Fruit fly (Drosophila melanogaster) whole organism, embryonic: ENCODE data around the gene CG12012.

ENCODE experiments used
- Bdp1 ChIP-seq: fragments of 200-800 bp; sonication (Bioruptor generic); optimal IDR thresholded peaks from 3 replicates; lab custom pipeline; 2016; ENCODE audit warnings: missing biosample characterization, missing genetic modification characterization
- BtbVII ChIP-seq: fragments of 200-800 bp; sonication (Bioruptor generic); optimal IDR thresholded peaks from 3 replicates; lab custom pipeline; 2017; ENCODE audit warnings: missing biosample characterization, mild to moderate bottlenecking, missing genetic modification characterization
- C15 ChIP-seq: fragments of 200-800 bp; sonication (Bioruptor generic); IDR thresholded peaks from 3 replicates; pipeline ENCODE4 v1.3.6; 2022; ENCODE audit warnings: missing biosample characterization, missing genetic modification characterization
- CG11696 ChIP-seq: fragments of 200-800 bp; sonication (Bioruptor generic); IDR thresholded peaks from 2 replicates; pipeline ENCODE4 v1.3.6; 2022; ENCODE audit warnings: missing biosample characterization, missing genetic modification characterization
- CG12744 ChIP-seq: fragments of 200-800 bp; sonication (Bioruptor generic); optimal IDR thresholded peaks from 2 replicates; lab custom pipeline; 2016; ENCODE audit warnings: missing biosample characterization, missing genetic modification characterization
- CG15011 ChIP-seq: fragments of 200-800 bp; sonication (Bioruptor generic); optimal IDR thresholded peaks from 3 replicates; lab custom pipeline; 2018; ENCODE audit warnings: missing biosample characterization, mild to moderate bottlenecking, missing genetic modification characterization
- CG15514 ChIP-seq: fragments of 200-800 bp; sonication (Bioruptor generic); optimal IDR thresholded peaks from 3 replicates; lab custom pipeline; 2017; ENCODE audit warnings: missing biosample characterization, missing genetic modification characterization, mild to moderate bottlenecking, moderate library complexity, missing genetic modification reagents
- CG15601 ChIP-seq: fragments of 200-800 bp; sonication (Bioruptor generic); optimal IDR thresholded peaks from 3 replicates; lab custom pipeline; 2019; ENCODE audit warnings: missing biosample characterization, mild to moderate bottlenecking, missing genetic modification characterization, moderate library complexity
- CG16815 ChIP-seq: fragments of 200-800 bp; sonication (Bioruptor generic); optimal IDR thresholded peaks from 3 replicates; lab custom pipeline; 2017; ENCODE audit warnings: missing biosample characterization, mild to moderate bottlenecking, missing genetic modification characterization
- CG2712 ChIP-seq: fragments of 200-800 bp; optimal IDR thresholded peaks from 3 replicates; lab custom pipeline; 2019; ENCODE audit warnings: missing biosample characterization, mild to moderate bottlenecking, missing genetic modification characterization, moderate library complexity
- CG31224 ChIP-seq: fragments of 200-800 bp; sonication (Bioruptor generic); IDR thresholded peaks from 2 replicates; pipeline ENCODE4 v1.3.6; 2022; ENCODE audit warnings: missing biosample characterization, missing genetic modification characterization
- CG3163 ChIP-seq: fragments of 200-800 bp; sonication (Bioruptor generic); optimal IDR thresholded peaks from 3 replicates; lab custom pipeline; 2016; ENCODE audit warnings: missing biosample characterization, missing genetic modification characterization
- CG32532 ChIP-seq: fragments of 200-800 bp; sonication (Bioruptor generic); IDR thresholded peaks from 2 replicates; pipeline ENCODE4 v1.3.6; 2022; ENCODE audit warnings: missing biosample characterization, missing genetic modification characterization
- CG3407 ChIP-seq: fragments of 200-800 bp; sonication (Bioruptor generic); optimal IDR thresholded peaks from 2 replicates; lab custom pipeline; 2018; ENCODE audit warnings: missing biosample characterization, mild to moderate bottlenecking, missing genetic modification characterization
- CG4707 ChIP-seq: fragments of 200-800 bp; sonication (Bioruptor generic); optimal IDR thresholded peaks from 2 replicates; lab custom pipeline; 2018; ENCODE audit warnings: missing biosample characterization, mild to moderate bottlenecking, missing genetic modification characterization, moderate library complexity
- CG4730 ChIP-seq: fragments of 200-800 bp; sonication (Bioruptor generic); IDR thresholded peaks from 2 replicates; pipeline ENCODE4 v1.3.6; 2022; ENCODE audit warnings: missing biosample characterization, missing genetic modification characterization
- CG6683 ChIP-seq: fragments of 200-800 bp; sonication (Bioruptor generic); optimal IDR thresholded peaks from 2 replicates; lab custom pipeline; 2017; ENCODE audit warnings: missing biosample characterization, mild to moderate bottlenecking, missing genetic modification characterization, missing genetic modification reagents
- CG6689 ChIP-seq: fragments of 200-800 bp; sonication (Bioruptor generic); IDR thresholded peaks from 2 replicates; pipeline ENCODE4 v1.3.6; 2022; ENCODE audit warnings: missing biosample characterization, missing genetic modification characterization
- CG6813 ChIP-seq: fragments of 200-800 bp; sonication (Bioruptor generic); optimal IDR thresholded peaks from 2 replicates; lab custom pipeline; 2017; ENCODE audit warnings: missing biosample characterization, missing genetic modification characterization, mild to moderate bottlenecking, moderate library complexity, missing genetic modification reagents
- CG7745 ChIP-seq: fragments of 200-800 bp; sonication (Bioruptor generic); optimal IDR thresholded peaks from 2 replicates; lab custom pipeline; 2018; ENCODE audit warnings: missing biosample characterization, mild to moderate bottlenecking, missing genetic modification characterization, moderate library complexity
- CoRest ChIP-seq: fragments of 200-800 bp; sonication (Bioruptor generic); optimal IDR thresholded peaks from 3 replicates; lab custom pipeline; 2018; ENCODE audit warnings: missing biosample characterization, mild to moderate bottlenecking, missing genetic modification characterization, moderate library complexity
- Dek ChIP-seq: fragments of 200-800 bp; sonication (Bioruptor generic); optimal IDR thresholded peaks from 3 replicates; lab custom pipeline; 2019; ENCODE audit warnings: missing biosample characterization, mild to moderate bottlenecking, missing genetic modification characterization, moderate library complexity
- Dip3 ChIP-seq: fragments of 200-800 bp; sonication (Bioruptor generic); optimal IDR thresholded peaks from 3 replicates; lab custom pipeline; 2016; ENCODE audit warnings: missing biosample characterization, missing genetic modification characterization
- GATAe ChIP-seq: fragments of 200-800 bp; sonication (Bioruptor generic); conservative IDR thresholded peaks from 2 replicates; pipeline ENCODE4 v1.3.6; 2022; ENCODE audit warnings: missing biosample characterization, missing genetic modification characterization
- HLH3B ChIP-seq: fragments of 200-800 bp; sonication (Bioruptor generic); IDR thresholded peaks from 2 replicates; pipeline ENCODE4 v1.3.6; 2022; ENCODE audit warnings: missing biosample characterization, missing genetic modification characterization
- Hr39 ChIP-seq: fragments of >200 bp; optimal IDR thresholded peaks from 2 replicates; lab custom pipeline; 2017
- Med ChIP-seq: fragments of 200-800 bp; sonication (Bioruptor generic); peaks from one replicate; lab custom pipeline; 2016; ENCODE audit warnings: missing biosample characterization, missing genetic modification characterization, mild to moderate bottlenecking, inconsistent platforms, moderate library complexity
- NFAT ChIP-seq: fragments of 200-800 bp; sonication (Bioruptor generic); IDR thresholded peaks from 2 replicates; pipeline ENCODE4 v1.3.6; 2022; ENCODE audit warnings: missing biosample characterization, missing genetic modification characterization
- NK7.1 ChIP-seq: fragments of 200-800 bp; sonication (Bioruptor generic); optimal IDR thresholded peaks from 3 replicates; lab custom pipeline; 2016; ENCODE audit warnings: missing biosample characterization, missing genetic modification characterization
- Poxn ChIP-seq: fragments of 200-800 bp; sonication (Bioruptor generic); IDR thresholded peaks from 2 replicates; pipeline ENCODE4 v1.3.6; 2022; ENCODE audit warnings: missing biosample characterization, missing genetic modification characterization
- Six4 ChIP-seq: fragments of 200-800 bp; sonication (Bioruptor generic); optimal IDR thresholded peaks from 2 replicates; lab custom pipeline; 2016; ENCODE audit warnings: missing biosample characterization, missing genetic modification characterization
- Sry-δ ChIP-seq: fragments of 200-800 bp; sonication (Bioruptor generic); optimal IDR thresholded peaks from 2 replicates; lab custom pipeline; 2016; ENCODE audit warnings: missing biosample characterization, missing genetic modification characterization
- caup ChIP-seq: fragments of 200-800 bp; sonication (Bioruptor generic); optimal IDR thresholded peaks from 3 replicates; lab custom pipeline; 2017; ENCODE audit warnings: missing biosample characterization, mild to moderate bottlenecking, missing genetic modification characterization, moderate library complexity; ENCODE audit not compliant: severe bottlenecking
- dati ChIP-seq: fragments of 200-800 bp; sonication (Bioruptor generic); IDR thresholded peaks from 2 replicates; pipeline ENCODE4 v1.3.6; 2022; ENCODE audit warnings: missing biosample characterization, missing genetic modification characterization
- eve ChIP-seq, 2 experiments: fragments of >200 bp; optimal IDR thresholded peaks; 2 replicates each; lab custom pipeline; 2017; ENCODE audit warnings: missing biosample characterization in 2 of 2, missing genetic modification characterization in 2 of 2
- fd3F ChIP-seq: fragments of 200-800 bp; sonication (Bioruptor generic); optimal IDR thresholded peaks from 2 replicates; lab custom pipeline; 2018; ENCODE audit warnings: missing biosample characterization, mild to moderate bottlenecking, missing genetic modification characterization, moderate library complexity
- fd64A ChIP-seq: fragments of 200-800 bp; sonication (Bioruptor generic); optimal IDR thresholded peaks from 3 replicates; lab custom pipeline; 2018; ENCODE audit warnings: missing biosample characterization, mild to moderate bottlenecking, missing genetic modification characterization
- gsb ChIP-seq: fragments of 200-800 bp; sonication (Bioruptor generic); IDR thresholded peaks from 2 replicates; pipeline ENCODE4 v1.3.6; 2022; ENCODE audit warnings: missing biosample characterization, missing genetic modification characterization
- gsb-n ChIP-seq: fragments of 200-800 bp; sonication (Bioruptor generic); optimal IDR thresholded peaks from 3 replicates; lab custom pipeline; 2018; ENCODE audit warnings: missing biosample characterization, mild to moderate bottlenecking, missing genetic modification characterization
- knrl ChIP-seq: fragments of 200-800 bp; sonication (Bioruptor generic); IDR thresholded peaks from 3 replicates; pipeline ENCODE4 v1.3.6; 2022; ENCODE audit warnings: missing biosample characterization, missing genetic modification characterization; ENCODE audit not compliant: partially characterized antibody
- lilli ChIP-seq: fragments of 200-800 bp; sonication (Bioruptor generic); optimal IDR thresholded peaks from 3 replicates; lab custom pipeline; 2016; ENCODE audit warnings: missing biosample characterization, missing genetic modification characterization
- luna ChIP-seq: fragments of 200-800 bp; sonication (Bioruptor generic); optimal IDR thresholded peaks from 2 replicates; lab custom pipeline; 2016; ENCODE audit warnings: missing biosample characterization, missing genetic modification characterization
- mld ChIP-seq: fragments of 200-800 bp; sonication (Bioruptor generic); IDR thresholded peaks from 3 replicates; pipeline ENCODE4 v1.3.6; 2022; ENCODE audit warnings: missing biosample characterization, missing genetic modification characterization; ENCODE audit not compliant: partially characterized antibody
- pan ChIP-seq, 4 experiments: fragments of >200 bp in 3 of 4; fragments of 200-800 bp in 1 of 4; sonication (Bioruptor generic) in 1 of 4; optimal IDR thresholded peaks in 3 of 4; IDR thresholded peaks in 1 of 4; 2 replicates each; pipeline versions ENCODE4 v1.3.6 to Lab custom; 2017 to 2022; ENCODE audit warnings: missing biosample characterization in 2 of 4, missing genetic modification characterization in 2 of 4, mixed read lengths in 1 of 4
- pb ChIP-seq: fragments of 200-800 bp; sonication (Bioruptor generic); optimal IDR thresholded peaks from 3 replicates; lab custom pipeline; 2016; ENCODE audit warnings: missing biosample characterization, missing genetic modification characterization
- scrt ChIP-seq: fragments of 200-800 bp; sonication (Bioruptor generic); optimal IDR thresholded peaks from 2 replicates; lab custom pipeline; 2018; ENCODE audit warnings: missing biosample characterization, mild to moderate bottlenecking, missing genetic modification characterization, moderate library complexity
- stwl ChIP-seq: fragments of 200-800 bp; sonication (Bioruptor generic); optimal IDR thresholded peaks from 3 replicates; lab custom pipeline; 2018; ENCODE audit warnings: missing biosample characterization, mild to moderate bottlenecking, missing genetic modification characterization, moderate library complexity
- twi ChIP-seq: fragments of 200-800 bp; optimal IDR thresholded peaks from 2 replicates; lab custom pipeline; 2019; ENCODE audit warnings: missing biosample characterization, mild to moderate bottlenecking, missing genetic modification characterization, moderate library complexity
- yki ChIP-seq: fragments of >200 bp; optimal IDR thresholded peaks from 3 replicates; lab custom pipeline; 2018

CG12012 gene

dm6 chr3L:3336368-3337164, 40.0 kb upstream of the CG12012 start, which contains the start of the genes Drsl6 and kst:
Gene Drsl6 (minus strand): TSS chr3L:3336418.
Gene kst (plus strand): TSS chr3L:3336860.
- TF ChIP-seq CG32532 (no peak), CG15011 (GFP tag; lab: Kevin White, UChicago) (no peak), HLH3B (peak; percentile 14; the same call in 1 of the 2 replicates), NK7.1 (GFP tag; lab: Kevin White, UChicago) (no peak), twi (no peak), scrt (no peak), CG15514 (GFP tag; lab: Kevin White, UChicago) (peak; percentile 92), CG11696 (GFP tag; lab: Robert Waterston, UW) (no peak), CG2712 (tag; lab: Kevin White, UChicago) (peak; percentile 83), CG7745 (no peak), CG16815 (no peak), pan (optimal IDR thresholded peaks at IDR 0.05; lab: Kevin White, UChicago) (no peak), pan (GFP tag; optimal IDR thresholded peaks at IDR 0.05 in 1 of 2, IDR thresholded peaks at IDR 0.05 in 1 of 2) (peak in 1 of 2 experiments; percentile 33), GATAe (GFP tag; lab: Robert Waterston, UW) (no peak), CG3407 (GFP tag; lab: Kevin White, UChicago) (no peak), Hr39 (lab: Kevin White, UChicago) (no peak), CG6683 (no peak), CG12744 (no peak), Dip3 (no peak), caup (GFP tag; lab: Kevin White, UChicago) (peak; percentile 57), Dek (tag; lab: Kevin White, UChicago) (peak; percentile 3), Poxn (GFP tag; lab: Robert Waterston, UW) (no peak), Bdp1 (no peak), stwl (tag; lab: Kevin White, UChicago) (peak; percentile 65), luna (GFP tag; lab: Kevin White, UChicago) (no peak), CG3163 (peak; percentile 86), knrl (GFP tag; lab: Robert Waterston, UW) (no peak; the same call in 1 of the 3 replicates), CG6689 (GFP tag; lab: Robert Waterston, UW) (no peak), Sry-δ (peak; percentile 50), Six4 (GFP tag; lab: Kevin White, UChicago) (no peak), C15 (GFP tag; lab: Robert Waterston, UW) (0 out of 3 replicates have a peak, but pooled peaks have one; percentile 9), NFAT (GFP tag; lab: Robert Waterston, UW) (no peak), fd3F (GFP tag; lab: Kevin White, UChicago) (no peak), BtbVII (GFP tag; lab: Kevin White, UChicago) (no peak), lilli (GFP tag; lab: Kevin White, UChicago) (peak; percentile 16), CG4707 (GFP tag; lab: Kevin White, UChicago) (no peak), gsb (GFP tag; lab: Robert Waterston, UW) (no peak), CoRest (tag; lab: Kevin White, UChicago) (no peak), gsb-n (no peak), pb (GFP tag; lab: Kevin White, UChicago) (no peak), CG6813 (GFP tag; lab: Kevin White, UChicago) (peak; percentile 9), CG31224 (no peak), CG4730 (GFP tag; lab: Robert Waterston, UW) (no peak), yki (no peak), mld (GFP tag; lab: Robert Waterston, UW) (no peak; the same call in 2 of the 3 replicates), Med (GFP tag; lab: Kevin White, UChicago) (peak; percentile 88), CG15601 (peak; percentile 23), fd64A (GFP tag; lab: Kevin White, UChicago) (no peak), eve (GFP tag; optimal IDR thresholded peaks at IDR 0.05; lab: Kevin White, UChicago) (no peak), dati (GFP tag; lab: Robert Waterston, UW) (no peak)
